Worm (Caenorhabditis elegans): ENCODE measurements around the gene C47D2.1.

DNA sequence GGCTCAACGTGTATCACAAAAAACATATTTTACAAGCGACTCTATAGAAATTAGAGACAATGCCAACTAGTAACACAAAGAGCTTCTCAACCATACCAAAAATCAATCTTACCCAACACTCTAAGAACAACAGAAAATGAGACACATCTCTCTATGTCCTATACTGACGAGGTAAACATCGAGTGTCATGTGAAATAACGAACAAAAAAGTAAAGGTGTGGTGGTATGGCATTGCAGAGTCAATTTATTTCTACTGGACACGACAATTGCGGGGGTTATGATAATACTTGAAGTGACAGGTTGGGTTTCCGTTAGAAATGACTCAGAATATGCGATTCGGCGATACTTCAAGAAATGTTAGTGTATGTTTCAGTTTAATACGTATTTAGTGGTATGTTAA, 21.6 kb downstream of the C47D2.1 start:
- TF ChIP-seq skn-1 (tag; optimal IDR thresholded peaks at IDR 0.05) (no peak), elt-2 (tag; optimal IDR thresholded peaks at IDR 0.05) (no peak), ztf-11 (tag; optimal IDR thresholded peaks at IDR 0.05) (no peak), snpc-4 (tag; optimal IDR thresholded peaks at IDR 0.05) (no peak), ceh-9 (tag; optimal IDR thresholded peaks at IDR 0.05) (no peak), pha-4 (tag; optimal IDR thresholded peaks at IDR 0.05) (peak; percentile 37), fos-1 (tag; optimal IDR thresholded peaks at IDR 0.05) (no peak), lin-39 (tag; optimal IDR thresholded peaks at IDR 0.05) (no peak), elt-1 (tag; optimal IDR thresholded peaks at IDR 0.05) (no peak), elt-3 (tag; optimal IDR thresholded peaks at IDR 0.05) (no peak)

Measured in whole organism, L3 larva.